Worm (Caenorhabditis elegans) whole organism, L2 larva: ENCODE results near the gene B0524.2.
"Not testable (repeated sequence)": the region's sequence is repeated elsewhere in the genome, so short reads cannot be mapped to it uniquely, and the experiment has no call there.

Source experiments
- blmp-1 ChIP-seq: sonication (generic microtip); optimal IDR thresholded peaks from 2 replicates; lab custom pipeline; 2017; ENCODE audit warnings: missing genetic modification characterization, mild to moderate bottlenecking, missing compliant biosample characterization, antibody characterized with exemption, moderate library complexity; ENCODE audit not compliant: insufficient read depth
- egl-27 ChIP-seq: sonication (generic microtip); optimal IDR thresholded peaks from 3 replicates; lab custom pipeline; 2017; ENCODE audit warnings: missing biosample characterization, missing genetic modification reagents, missing genetic modification characterization
- fos-1 ChIP-seq: fragments of 150-350 bp; optimal IDR thresholded peaks from 2 replicates; lab custom pipeline; 2014; ENCODE audit warnings: missing biosample characterization, missing genetic modification characterization
- lin-11 ChIP-seq: fragments of 150-350 bp; sonication (generic microtip); optimal IDR thresholded peaks from 2 replicates; lab custom pipeline; 2014; ENCODE audit warnings: missing biosample characterization, missing genetic modification characterization, inconsistent platforms, mixed read lengths
- nhr-10 ChIP-seq: sonication (generic microtip); optimal IDR thresholded peaks from 2 replicates; lab custom pipeline; 2017; ENCODE audit warnings: missing biosample characterization, missing genetic modification characterization
- nhr-12 ChIP-seq: fragments of 150-350 bp; optimal IDR thresholded peaks from 2 replicates; lab custom pipeline; 2014; ENCODE audit warnings: missing biosample characterization, missing genetic modification characterization
- zag-1 ChIP-seq: fragments of 150-350 bp; optimal IDR thresholded peaks from 2 replicates; lab custom pipeline; 2014; ENCODE audit warnings: missing biosample characterization, missing genetic modification characterization

ce11 chrIII:1900406-1900805 is 6.5 kb downstream of the B0524.2 start:
- not testable (repeated sequence) for TF ChIP-seq egl-27 (tag; lab: Kevin White, UChicago); nhr-10; nhr-12 (tag; lab: Kevin White, UChicago); blmp-1 (tag; lab: Kevin White, UChicago); fos-1 (tag; lab: Kevin White, UChicago); zag-1 (tag; lab: Kevin White, UChicago); lin-11 (tag; lab: Kevin White, UChicago)
